Fruit fly (Drosophila melanogaster) S2 (cell line): ENCODE data around the gene RabX5.
A peak's percentile ranks its signal among the peaks of the same experiment; 100 is the strongest.

ENCODE experiments used
- CG8478 ChIP-seq: fragments of >200 bp; optimal IDR thresholded peaks from 2 replicates; lab custom pipeline; 2018
- CTCF ChIP-seq, 2 experiments: fragments of >200 bp; optimal IDR thresholded peaks; 2 replicates each; lab custom pipeline; 2018

Gene RabX5

dm6 chr3L:1674381-1674780 is 4.5 kb upstream of the RabX5 start, which contains the start of gene CG7991:
TSS of gene CG7991 (plus strand) at chr3L:1674709.
- TF ChIP-seq CG8478 (lab: Kevin White, UChicago) (no peak), CTCF (optimal IDR thresholded peaks at IDR 0.05; lab: Kevin White, UChicago) (no peak)

dm6 chr3L:1672627-1673026 is 2.7 kb upstream of the RabX5 start, which contains the start of gene CG13930:
TSS of gene CG13930 (minus strand) at chr3L:1672727.
- TF ChIP-seq CG8478 (lab: Kevin White, UChicago) (no peak), CTCF (optimal IDR thresholded peaks at IDR 0.05; lab: Kevin White, UChicago) (no peak)

- TF ChIP-seq CTCF (optimal IDR thresholded peaks at IDR 0.05; lab: Kevin White, UChicago) (peak; percentile 72 to 74), CG8478 (lab: Kevin White, UChicago) (no peak)
Measured at dm6 chr3L:1668504-1668903, 1.4 kb downstream of the RabX5 start, which contains the start of gene RpL23A. TSS of gene RpL23A (minus strand) at chr3L:1668654.

DNA sequence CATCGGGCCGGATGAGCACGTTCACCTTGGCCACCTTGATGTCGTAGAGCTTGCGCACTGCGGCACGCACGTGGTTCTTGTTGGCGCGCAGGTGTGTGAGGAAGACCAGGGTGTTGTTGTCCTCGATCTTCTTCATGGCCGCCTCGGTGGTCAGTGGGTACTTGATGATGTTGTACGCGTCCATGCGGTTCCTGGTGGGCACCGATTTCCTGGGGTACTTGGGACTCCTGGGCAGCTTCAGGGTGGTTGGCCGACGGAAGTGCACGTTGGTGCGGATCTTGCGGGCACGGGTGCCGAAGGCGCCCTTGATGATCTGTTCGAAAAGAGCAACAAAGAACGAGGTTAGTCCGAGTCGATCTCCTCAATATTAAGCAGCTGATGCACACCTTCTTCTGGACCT is 2.5 kb downstream of the RabX5 start:
- TF ChIP-seq CG8478 (lab: Kevin White, UChicago): no peak
- no peak for TF ChIP-seq CTCF (optimal IDR thresholded peaks at IDR 0.05; lab: Kevin White, UChicago)

dm6 chr3L:1665544-1665943 is 4.4 kb downstream of the RabX5 start:
- TF ChIP-seq CG8478 (lab: Kevin White, UChicago) (no peak), CTCF (optimal IDR thresholded peaks at IDR 0.05; lab: Kevin White, UChicago) (no peak)

dm6 chr3L:1664876-1665275 is 5.0 kb downstream of the RabX5 start, which contains the start of the genes Srrm234 and CG7974:
TSS of gene Srrm234 (minus strand) at chr3L:1665064.
TSS of gene CG7974 (plus strand) at chr3L:1665138.
- TF ChIP-seq CTCF (optimal IDR thresholded peaks at IDR 0.05; lab: Kevin White, UChicago): no peak
- TF ChIP-seq CG8478 (lab: Kevin White, UChicago): no peak

DNA sequence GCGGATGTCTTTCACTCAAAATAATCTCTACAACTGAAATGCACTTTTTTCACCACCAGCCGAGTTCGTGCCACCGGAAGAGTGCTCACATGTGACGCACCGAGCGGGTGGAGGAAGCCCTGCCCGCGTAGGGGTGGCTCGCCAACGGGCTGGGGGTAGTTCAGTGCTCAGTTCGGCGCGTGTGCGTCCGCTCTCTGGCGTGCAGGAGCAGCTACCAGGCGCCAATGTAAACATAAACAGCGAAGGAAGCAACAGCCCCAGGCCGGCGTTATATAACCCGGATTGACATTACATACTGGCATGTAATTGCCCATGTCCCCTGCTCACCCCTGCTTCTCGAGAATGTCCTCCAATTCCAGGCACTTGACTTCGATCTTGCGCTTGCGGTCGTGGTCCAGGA is 5.7 kb downstream of the RabX5 start:
- TF ChIP-seq CTCF (optimal IDR thresholded peaks at IDR 0.05; lab: Kevin White, UChicago) (no peak), CG8478 (lab: Kevin White, UChicago) (no peak)

- TF ChIP-seq CTCF (optimal IDR thresholded peaks at IDR 0.05; lab: Kevin White, UChicago) (no peak), CG8478 (lab: Kevin White, UChicago) (no peak)
Measured at dm6 chr3L:1663531-1663930, 6.4 kb downstream of the RabX5 start.

dm6 chr3L:1661738-1662370 is 8.1 kb downstream of the RabX5 start:
- TF ChIP-seq CG8478 (lab: Kevin White, UChicago) (no peak), CTCF (optimal IDR thresholded peaks at IDR 0.05; lab: Kevin White, UChicago) (no peak)

DNA sequence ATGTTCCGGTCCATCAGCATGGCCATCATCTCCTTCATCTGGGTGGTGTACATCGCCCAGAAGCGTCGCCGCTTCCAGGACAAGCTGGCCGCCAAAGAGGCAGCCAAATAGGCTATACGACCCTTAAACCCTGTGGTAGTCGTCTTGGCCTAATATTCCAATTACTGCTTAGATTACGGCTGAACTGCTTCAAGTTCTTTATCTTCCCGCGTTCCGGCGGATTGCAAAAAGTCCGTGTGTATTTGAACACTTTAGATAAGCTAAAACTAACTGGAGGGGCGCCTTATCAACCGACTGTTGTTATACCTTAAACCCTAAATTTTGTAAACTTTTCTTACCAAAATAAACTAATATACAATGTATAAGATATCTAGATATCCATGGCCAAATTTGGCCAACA is 16.2 kb downstream of the RabX5 start:
- no peak for TF ChIP-seq CG8478 (lab: Kevin White, UChicago)
- no peak for TF ChIP-seq CTCF (optimal IDR thresholded peaks at IDR 0.05; lab: Kevin White, UChicago)

DNA sequence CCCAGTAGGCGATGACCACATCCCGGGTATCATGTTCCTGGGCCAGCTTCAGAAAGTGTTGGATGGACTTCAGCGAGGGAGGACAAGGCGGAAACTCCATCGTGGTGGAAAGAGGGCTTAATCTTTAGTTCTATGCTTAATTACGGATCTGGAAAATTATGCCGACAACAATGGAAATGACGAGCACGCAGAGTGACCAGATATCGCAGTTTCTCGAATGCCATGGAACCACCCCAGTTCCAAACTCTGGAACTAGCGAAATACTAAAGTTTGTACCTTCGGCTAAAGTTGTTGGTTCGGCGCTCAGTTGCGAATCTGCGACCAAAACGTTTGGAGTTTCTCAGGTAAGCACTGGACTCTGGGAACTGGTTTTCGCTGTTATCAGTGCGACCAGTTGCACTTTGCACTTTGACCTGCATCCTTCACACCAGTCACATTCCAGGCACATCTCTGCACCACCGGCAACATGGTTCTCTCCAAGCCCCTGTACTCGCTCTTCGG is 17.2 kb downstream of the RabX5 start, which contains the start of the genes CG7970 and Vta1:
TSS of gene CG7970 (plus strand) at position 51 of the 501 bp plus-strand sequence.
TSS of gene Vta1 (minus strand) at position 201 of the 501 bp plus-strand sequence.
- TF ChIP-seq CTCF (optimal IDR thresholded peaks at IDR 0.05; lab: Kevin White, UChicago) (peak in 1 of 2 experiments; percentile 22), CG8478 (lab: Kevin White, UChicago) (no peak)

DNA sequence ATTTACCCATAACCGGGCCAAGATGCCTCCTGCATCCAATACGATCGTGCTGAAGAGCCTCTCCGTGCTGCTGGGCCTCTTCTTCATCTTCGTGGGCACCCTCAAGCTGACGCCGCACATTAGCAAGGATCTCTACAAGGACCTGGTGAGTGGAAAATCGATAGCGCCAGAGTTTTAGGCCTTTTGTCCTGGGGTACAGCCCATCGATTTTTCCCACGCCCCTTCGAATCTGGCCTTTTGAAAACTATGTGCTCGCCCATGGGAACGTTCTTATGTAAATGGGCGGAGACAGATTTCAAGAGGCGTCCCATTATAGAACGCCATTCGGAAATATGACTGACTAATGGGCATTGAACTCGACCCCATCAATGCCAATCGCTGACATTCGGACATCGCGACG is 20.5 kb downstream of the RabX5 start:
- TF ChIP-seq CG8478 (lab: Kevin White, UChicago) (no peak), CTCF (optimal IDR thresholded peaks at IDR 0.05; lab: Kevin White, UChicago) (no peak)

DNA sequence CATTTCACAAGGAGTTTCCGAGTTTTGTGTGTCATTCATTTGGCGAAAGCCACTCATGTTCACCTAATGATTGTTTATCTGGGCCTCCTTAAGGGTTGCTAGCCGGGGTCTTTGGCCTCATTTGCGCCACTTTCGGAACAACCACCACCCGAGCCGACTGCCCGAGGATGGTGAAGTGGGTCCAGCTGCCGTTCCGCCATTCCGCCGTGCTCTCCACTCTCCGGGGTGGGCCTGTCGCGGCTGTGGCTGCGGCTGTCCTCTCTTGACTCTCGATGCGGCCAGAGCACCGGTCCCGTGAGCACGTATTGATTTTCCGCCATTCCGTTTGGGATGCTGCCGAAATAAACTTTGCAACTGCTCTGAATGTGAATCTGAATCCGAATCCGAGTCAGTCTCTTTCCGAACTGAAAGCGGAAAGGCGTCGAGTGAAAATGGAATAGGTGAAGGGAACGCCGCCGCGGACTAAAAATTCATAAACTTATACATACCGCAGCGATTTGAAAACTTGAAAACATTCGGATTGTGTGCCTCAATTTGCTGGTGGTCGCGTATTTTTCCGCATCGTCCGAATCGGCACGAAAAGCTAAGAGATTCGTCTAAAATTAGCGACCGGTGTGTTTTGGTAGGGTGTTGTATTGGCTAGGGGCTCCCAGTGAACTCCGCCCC is 21.1 kb downstream of the RabX5 start, which contains the start of gene CG13920:
TSS of gene CG13920 (plus strand) at position 255 of the 666 bp plus-strand sequence.
- TF ChIP-seq CTCF (optimal IDR thresholded peaks at IDR 0.05; lab: Kevin White, UChicago) (no peak), CG8478 (lab: Kevin White, UChicago) (no peak)

DNA sequence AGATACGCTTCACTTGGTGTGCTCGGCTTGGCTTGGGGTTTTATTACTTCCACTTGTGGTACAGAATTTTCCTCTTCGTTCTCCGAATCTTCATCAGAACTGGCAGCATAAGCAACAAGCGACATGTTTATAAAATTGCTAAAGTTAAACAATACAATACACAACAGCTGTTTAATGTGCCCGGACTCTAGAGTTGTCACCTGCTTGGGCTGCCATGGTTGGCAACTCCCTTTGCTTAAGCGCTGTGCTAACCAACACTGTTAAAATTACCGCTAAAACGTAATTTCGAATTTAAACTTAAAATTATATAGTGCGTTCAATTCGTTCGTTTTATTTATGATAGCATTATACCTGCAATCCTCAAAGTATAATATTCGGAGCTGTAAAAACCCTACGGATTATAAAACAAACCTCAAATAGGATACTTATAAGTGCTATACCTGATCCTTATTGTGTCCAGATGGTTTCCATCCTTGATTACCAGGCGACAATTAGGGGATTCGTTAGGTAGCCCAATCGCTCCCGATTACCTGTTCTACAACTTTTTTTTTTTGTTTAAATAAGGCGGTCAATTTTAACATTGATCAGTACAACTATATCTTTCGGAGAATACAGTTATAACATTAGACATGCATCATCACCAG is 22.5 kb downstream of the RabX5 start, which contains the start of the genes CG17249 and Bro:
TSS of gene CG17249 (minus strand) at position 189 of the 644 bp plus-strand sequence.
TSS of gene Bro (plus strand) at position 594 of the 644 bp plus-strand sequence.
- TF ChIP-seq CG8478 (lab: Kevin White, UChicago) (no peak), CTCF (optimal IDR thresholded peaks at IDR 0.05; lab: Kevin White, UChicago) (peak in 1 of 2 experiments; percentile 8)
